Worm (Caenorhabditis elegans) whole organism, L3 larva: ENCODE data around the gene dpy-1.

ENCODE experiments used
- ceh-82 ChIP-seq: fragments of 150-350 bp; optimal IDR thresholded peaks from 2 replicates; lab custom pipeline; 2014; ENCODE audit warnings: missing biosample characterization, missing genetic modification characterization
- elt-2 ChIP-seq: sonication (generic microtip); optimal IDR thresholded peaks from 2 replicates; lab custom pipeline; 2016; ENCODE audit warnings: missing genetic modification reagents, mild to moderate bottlenecking, missing genetic modification characterization, missing compliant biosample characterization
- eor-1 ChIP-seq, 2 experiments: fragments of 150-350 bp; optimal IDR thresholded peaks; 2 replicates each; lab custom pipeline; 2014 to 2018; ENCODE audit warnings: missing biosample characterization in 2 of 2, missing genetic modification characterization in 2 of 2
- fkh-10 ChIP-seq: sonication (generic microtip); optimal IDR thresholded peaks from 2 replicates; lab custom pipeline; 2017; ENCODE audit warnings: missing biosample characterization, missing genetic modification reagents, missing genetic modification characterization
- fos-1 ChIP-seq: fragments of 150-350 bp; optimal IDR thresholded peaks from 2 replicates; lab custom pipeline; 2014; ENCODE audit warnings: missing biosample characterization, missing genetic modification characterization
- lin-15B ChIP-seq: fragments of 150-350 bp; optimal IDR thresholded peaks from 2 replicates; lab custom pipeline; 2014; ENCODE audit warnings: missing biosample characterization, missing genetic modification characterization
- nhr-12 ChIP-seq: fragments of 150-350 bp; optimal IDR thresholded peaks from 2 replicates; lab custom pipeline; 2014; ENCODE audit warnings: missing biosample characterization, missing genetic modification characterization
- nhr-237 ChIP-seq: fragments of 150-350 bp; optimal IDR thresholded peaks from 2 replicates; lab custom pipeline; 2014; ENCODE audit warnings: missing biosample characterization, missing genetic modification characterization
- nhr-77 ChIP-seq: fragments of 150-350 bp; optimal IDR thresholded peaks from 2 replicates; lab custom pipeline; 2014; ENCODE audit warnings: missing biosample characterization, missing genetic modification characterization
- pha-4 ChIP-seq: fragments of 150-350 bp; optimal IDR thresholded peaks from 2 replicates; lab custom pipeline; 2014; ENCODE audit warnings: missing biosample characterization, missing genetic modification reagents, missing genetic modification characterization
- skn-1 ChIP-seq: fragments of 150-350 bp; optimal IDR thresholded peaks from 2 replicates; lab custom pipeline; 2014; ENCODE audit warnings: missing biosample characterization, missing genetic modification characterization
- ztf-4 ChIP-seq: fragments of 150-350 bp; optimal IDR thresholded peaks from 2 replicates; lab custom pipeline; 2014; ENCODE audit warnings: missing biosample characterization, missing genetic modification characterization

DNA sequence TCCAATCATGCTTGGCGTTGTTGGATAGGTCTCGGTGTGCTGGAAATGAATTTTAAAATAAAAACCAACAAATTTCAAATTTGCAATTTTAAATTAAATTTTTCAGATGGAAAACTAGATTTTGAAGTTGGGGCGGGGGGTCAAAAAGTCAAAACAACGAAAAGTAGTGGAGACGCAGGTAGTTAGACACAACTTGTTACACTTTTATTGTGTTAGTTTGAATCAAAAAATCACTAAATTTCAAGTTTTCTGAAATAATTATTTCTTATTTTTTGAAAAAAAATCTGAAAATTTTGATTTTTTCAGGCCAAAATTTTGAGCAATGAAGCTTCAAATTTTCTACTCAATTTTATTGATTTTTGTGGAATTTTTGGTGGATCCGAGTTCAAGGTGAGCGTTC, 60.1 kb downstream of the dpy-1 start, which contains the start of gene Y39A3B.8:
- no peak for TF ChIP-seq lin-15B (tag; lab: Kevin White, UChicago)
- TF ChIP-seq pha-4 (tag; lab: Kevin White, UChicago) = no peak
- no peak for TF ChIP-seq ztf-4 (tag; lab: Kevin White, UChicago)
- no peak for TF ChIP-seq skn-1
- no peak for TF ChIP-seq elt-2 (tag; lab: Kevin White, UChicago)
- no peak for TF ChIP-seq ceh-82
- TF ChIP-seq nhr-77 = no peak
- TF ChIP-seq eor-1 (tag; optimal IDR thresholded peaks at IDR 0.05; lab: Kevin White, UChicago) = no peak
- TF ChIP-seq nhr-12 (tag; lab: Kevin White, UChicago) = no peak
- no peak for TF ChIP-seq fos-1 (tag; lab: Kevin White, UChicago)
- no peak for TF ChIP-seq fkh-10 (GFP tag; lab: Kevin White, UChicago)
- no peak for TF ChIP-seq nhr-237 (tag; lab: Kevin White, UChicago)
